Worm (Caenorhabditis elegans): ENCODE measurements around the gene F20G2.1.

Gene F20G2.1

DNA sequence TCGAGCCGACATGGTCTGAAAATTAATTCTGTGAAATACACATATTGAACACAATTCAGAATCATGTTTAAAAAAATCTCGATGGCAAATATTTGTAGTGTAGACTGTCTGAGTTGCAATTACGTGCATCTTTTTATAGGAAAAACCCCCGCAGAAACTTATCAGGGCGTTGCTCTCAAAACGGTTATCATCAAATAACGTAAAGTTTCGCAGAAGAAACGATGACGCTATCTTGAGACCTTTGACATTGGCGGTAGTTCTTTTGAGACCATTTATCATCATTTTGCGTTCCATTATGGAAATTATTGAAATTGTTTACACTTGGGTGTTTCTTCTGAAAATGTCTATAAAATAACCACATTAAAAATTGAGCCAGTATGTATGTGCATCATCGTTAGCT lies 22.6 kb downstream of the F20G2.1 start, which contains the start of gene dct-17:
Gene dct-17 (minus strand): TSS at position 23 of the 400 bp plus-strand sequence.
- TF ChIP-seq sox-4 (tag; optimal IDR thresholded peaks at IDR 0.05) = no peak
- no peak for TF ChIP-seq fkh-10 (GFP tag; optimal IDR thresholded peaks at IDR 0.05)
- no peak for TF ChIP-seq ceh-19 (GFP tag; optimal IDR thresholded peaks at IDR 0.05)
- TF ChIP-seq C38D4.7 (GFP tag; optimal IDR thresholded peaks at IDR 0.05) = no peak
- TF ChIP-seq tbx-7 (tag; optimal IDR thresholded peaks at IDR 0.05) = no peak

DNA sequence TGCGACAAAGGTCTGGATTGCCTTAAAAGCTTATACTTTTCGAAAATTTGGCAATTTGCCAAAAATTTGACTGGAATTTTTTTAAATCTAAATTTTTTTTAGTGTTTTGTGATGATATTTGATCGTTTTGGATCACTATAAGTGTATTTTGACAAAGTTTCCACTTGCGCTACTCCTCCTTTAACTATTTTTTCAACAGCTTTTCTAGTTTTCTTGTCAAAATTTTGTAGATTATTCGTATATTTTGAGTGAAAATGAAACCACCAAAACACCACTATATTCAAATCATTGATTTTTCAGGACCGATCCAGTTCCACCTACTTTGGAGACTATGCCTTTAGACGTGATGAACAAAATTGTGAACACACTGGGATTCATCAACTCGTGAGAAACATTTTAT lies 27.8 kb downstream of the F20G2.1 start, which contains the start of gene fbxa-181:
Gene fbxa-181 (plus strand): TSS at position 301 of the 400 bp plus-strand sequence.
- TF ChIP-seq K02D7.2 (tag; optimal IDR thresholded peaks at IDR 0.05) = no peak
- TF ChIP-seq ztf-16 (tag; optimal IDR thresholded peaks at IDR 0.05) = no peak
- no peak for TF ChIP-seq elt-4 (tag; optimal IDR thresholded peaks at IDR 0.05)
- TF ChIP-seq hlh-8 (tag; optimal IDR thresholded peaks at IDR 0.05) = no peak
- no peak for TF ChIP-seq nhr-232 (tag; optimal IDR thresholded peaks at IDR 0.05)
- TF ChIP-seq F13H6.1 (tag; optimal IDR thresholded peaks at IDR 0.05) = no peak
- TF ChIP-seq ceh-2 (tag; optimal IDR thresholded peaks at IDR 0.05) = no peak
- no peak for TF ChIP-seq madf-2 (tag; optimal IDR thresholded peaks at IDR 0.05)
- TF ChIP-seq ahr-1 (tag; optimal IDR thresholded peaks at IDR 0.05) = no peak

DNA sequence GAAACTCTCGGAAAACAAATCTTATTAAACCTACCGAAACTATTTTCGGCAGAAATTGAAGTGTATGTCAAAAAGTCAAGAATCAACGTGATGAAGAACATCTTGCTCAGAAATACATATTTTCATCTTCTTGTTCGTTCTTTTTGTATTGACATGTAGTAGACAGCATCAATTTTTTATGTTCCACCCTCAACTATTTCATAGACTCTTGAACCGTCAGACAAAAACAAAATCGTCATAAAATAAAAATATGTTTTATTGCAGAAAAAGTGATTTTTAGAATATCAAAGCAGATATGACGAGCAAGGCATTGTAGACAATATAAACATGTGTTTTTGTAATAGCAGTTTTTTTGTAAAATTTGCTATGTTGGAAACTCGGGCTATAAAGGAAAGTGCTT lies 28.6 kb downstream of the F20G2.1 start, which contains the start of gene F35E12.2:
Gene F35E12.2 (minus strand): TSS at position 101 of the 400 bp plus-strand sequence.
- TF ChIP-seq dmd-4 (tag; optimal IDR thresholded peaks at IDR 0.05; ENCODE audit: borderline replicate concordance) (no peak), fax-1 (tag; optimal IDR thresholded peaks at IDR 0.05) (no peak), ahr-1 (tag; optimal IDR thresholded peaks at IDR 0.05) (no peak), T23F11.4 (GFP tag; optimal IDR thresholded peaks at IDR 0.05) (no peak), mec-3 (tag; optimal IDR thresholded peaks at IDR 0.05; ENCODE audit: borderline replicate concordance) (no peak), K09A11.1 (tag; optimal IDR thresholded peaks at IDR 0.05; ENCODE audit: insufficient read depth) (no peak)

DNA sequence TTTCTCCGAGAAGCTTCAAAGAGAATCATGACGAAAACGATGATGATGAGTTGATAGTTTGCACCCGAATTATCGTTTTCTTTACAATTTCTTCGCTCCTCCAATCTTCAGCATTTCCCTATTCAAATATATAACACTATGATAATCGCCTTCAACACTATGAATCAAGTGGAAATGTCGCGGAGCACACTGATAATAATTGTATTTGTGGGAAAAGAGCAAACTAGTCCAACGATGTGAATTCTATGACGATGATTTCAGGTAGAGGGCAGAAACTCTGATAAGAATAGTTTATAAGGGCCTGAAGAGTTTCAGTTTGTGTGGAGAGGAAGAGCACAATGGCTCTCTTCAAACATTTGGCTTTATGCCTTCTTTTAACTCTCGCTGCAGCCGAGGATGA lies 36.9 kb downstream of the F20G2.1 start, which contains the start of gene T01D3.6:
Gene T01D3.6 (plus strand): TSS at position 294 of the 400 bp plus-strand sequence.
- no peak for TF ChIP-seq K09A11.1 (tag; optimal IDR thresholded peaks at IDR 0.05; ENCODE audit: insufficient read depth)
- no peak for TF ChIP-seq ceh-9 (tag; optimal IDR thresholded peaks at IDR 0.05)
- TF ChIP-seq F13H6.1 (tag; optimal IDR thresholded peaks at IDR 0.05) = no peak
- TF ChIP-seq lin-11 (tag; optimal IDR thresholded peaks at IDR 0.05) = no peak
- no peak for TF ChIP-seq ceh-34 (tag; optimal IDR thresholded peaks at IDR 0.05)
- TF ChIP-seq hlh-30 (tag; optimal IDR thresholded peaks at IDR 0.05; ENCODE audit: insufficient read depth) = no peak
- no peak for TF ChIP-seq ceh-2 (tag; optimal IDR thresholded peaks at IDR 0.05)
- TF ChIP-seq madf-2 (tag; optimal IDR thresholded peaks at IDR 0.05) = no peak
- no peak for TF ChIP-seq ceh-14 (tag; optimal IDR thresholded peaks at IDR 0.05)
- TF ChIP-seq ets-4 (tag; optimal IDR thresholded peaks at IDR 0.05) = no peak
- TF ChIP-seq nhr-11 (tag; optimal IDR thresholded peaks at IDR 0.05) = no peak
- no peak for TF ChIP-seq nhr-232 (tag; optimal IDR thresholded peaks at IDR 0.05)
- TF ChIP-seq sox-4 (tag; optimal IDR thresholded peaks at IDR 0.05) = no peak
- no peak for TF ChIP-seq hlh-15 (tag; optimal IDR thresholded peaks at IDR 0.05)
- no peak for TF ChIP-seq pqm-1 (tag; optimal IDR thresholded peaks at IDR 0.05)
- no peak for TF ChIP-seq fkh-10 (GFP tag; optimal IDR thresholded peaks at IDR 0.05)
- no peak for TF ChIP-seq lim-6 (tag; optimal IDR thresholded peaks at IDR 0.05)
- no peak for TF ChIP-seq odd-2 (tag; optimal IDR thresholded peaks at IDR 0.05)
- TF ChIP-seq pat-9 (tag; optimal IDR thresholded peaks at IDR 0.05) = no peak

DNA sequence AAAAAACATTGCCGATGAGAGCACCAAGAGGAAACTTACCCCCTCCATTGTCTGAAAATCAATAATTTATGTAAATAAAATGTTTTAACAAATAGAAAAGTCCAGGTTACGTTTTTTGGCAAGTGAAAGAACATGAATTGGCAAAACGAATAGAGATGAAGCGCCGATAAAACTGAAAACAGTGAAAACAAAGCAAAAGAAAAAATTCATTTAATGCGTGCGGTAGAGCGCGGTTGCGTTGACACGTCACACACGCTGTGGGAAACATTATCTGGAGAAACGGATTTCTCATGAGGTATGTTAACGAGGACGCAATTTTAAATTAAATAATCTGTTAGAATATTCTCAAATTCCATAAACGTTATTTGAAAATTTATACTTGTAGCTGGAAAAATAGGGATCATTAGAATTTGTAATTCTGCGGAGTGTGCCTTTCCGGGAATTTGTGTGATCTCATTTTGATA lies 38.1 kb downstream of the F20G2.1 start, which contains the start of gene zipt-9:
Gene zipt-9 (minus strand): TSS at position 51 of the 464 bp plus-strand sequence.
- TF ChIP-seq elt-4 (tag; optimal IDR thresholded peaks at IDR 0.05) (no peak), ceh-14 (tag; optimal IDR thresholded peaks at IDR 0.05) (peak; percentile 96), elt-2 (tag; optimal IDR thresholded peaks at IDR 0.05) (peak; percentile 85), hlh-6 (tag; optimal IDR thresholded peaks at IDR 0.05) (peak; percentile 41), Y22D7AL.16 (tag; optimal IDR thresholded peaks at IDR 0.05) (no peak), ceh-22 (tag; optimal IDR thresholded peaks at IDR 0.05) (no peak), gmeb-2 (tag; optimal IDR thresholded peaks at IDR 0.05) (no peak), hlh-8 (tag; optimal IDR thresholded peaks at IDR 0.05) (peak; percentile 90), ceh-30 (tag; optimal IDR thresholded peaks at IDR 0.05) (no peak), nfya-1 (tag; optimal IDR thresholded peaks at IDR 0.05) (peak; percentile 43), pha-4 (tag; optimal IDR thresholded peaks at IDR 0.05) (no peak), ceh-9 (tag; optimal IDR thresholded peaks at IDR 0.05) (no peak), pqm-1 (tag; optimal IDR thresholded peaks at IDR 0.05) (peak; percentile 89), ttx-3 (tag; optimal IDR thresholded peaks at IDR 0.05) (peak; percentile 5), lin-11 (tag; optimal IDR thresholded peaks at IDR 0.05) (no peak), nhr-232 (tag; optimal IDR thresholded peaks at IDR 0.05) (no peak), mec-3 (tag; optimal IDR thresholded peaks at IDR 0.05; ENCODE audit: borderline replicate concordance) (peak; percentile 88), ahr-1 (tag; optimal IDR thresholded peaks at IDR 0.05) (peak; percentile 79), fkh-6 (tag; optimal IDR thresholded peaks at IDR 0.05) (peak; percentile 72), tbx-2 (tag; optimal IDR thresholded peaks at IDR 0.05) (peak; percentile 98), madf-2 (tag; optimal IDR thresholded peaks at IDR 0.05) (peak; percentile 22)
